In the genomic region with DNA sequence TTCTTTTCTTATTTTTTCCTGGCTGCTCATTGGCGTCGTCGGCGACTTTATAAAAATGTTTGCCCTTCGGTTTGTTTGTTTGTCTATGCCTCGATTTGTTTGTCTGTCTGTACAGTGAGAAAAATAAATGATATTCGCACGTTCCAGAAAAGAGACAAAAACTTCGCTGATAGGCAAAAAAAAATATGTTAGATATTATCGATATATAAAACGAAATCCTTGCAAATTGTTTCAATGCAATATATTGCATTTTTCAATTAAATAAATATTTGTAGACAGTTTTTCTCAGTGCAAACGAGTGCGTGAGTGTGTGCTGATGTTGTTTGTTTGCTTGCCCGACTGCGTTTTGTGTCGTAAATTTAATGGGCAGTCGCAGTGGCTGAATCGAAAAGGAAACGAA, we compare ENCODE assay signal across 1 fruit fly cellular context.
TF ChIP-seq lines count a peak whose summit lies in the region.

No protein-coding gene starts in this region.

TF ChIP-seq in whole organism, embryonic, 481 proteins besides CTCF, POLR2A, EP300 and RAD21 (continued from another document and continues in another):
- TF ChIP-seq GATAe (GFP tag; conservative IDR thresholded peaks at IDR 0.05; lab: Robert Waterston, UW) (no peak), p53 (GFP tag; optimal IDR thresholded peaks at IDR 0.05; lab: Kevin White, UChicago) (peak; percentile 9), CG9817 (tag; optimal IDR thresholded peaks at IDR 0.05; lab: Kevin White, UChicago) (peak; percentile 42), CG13624 (GFP tag; optimal IDR thresholded peaks at IDR 0.05; lab: Kevin White, UChicago) (peak; percentile 34), CG10274 (GFP tag; optimal IDR thresholded peaks at IDR 0.05; lab: Kevin White, UChicago) (no peak), CG17385 (GFP tag; optimal IDR thresholded peaks at IDR 0.05; lab: Kevin White, UChicago) (peak; percentile 45), lbe (GFP tag; optimal IDR thresholded peaks at IDR 0.05; lab: Kevin White, UChicago) (no peak), CG2129 (GFP tag; IDR thresholded peaks at IDR 0.05; lab: Robert Waterston, UW; ENCODE audit: partially characterized antibody) (no peak), CG6791 (GFP tag; IDR thresholded peaks at IDR 0.05; lab: Robert Waterston, UW; ENCODE audit: partially characterized antibody) (no peak), gfzf (GFP tag; optimal IDR thresholded peaks at IDR 0.05; lab: Kevin White, UChicago) (no peak), Dll (GFP tag; IDR thresholded peaks at IDR 0.05; lab: Robert Waterston, UW; ENCODE audit: partially characterized antibody) (no peak), ssp (GFP tag; IDR thresholded peaks at IDR 0.05; lab: Robert Waterston, UW) (no peak), fru (optimal IDR thresholded peaks at IDR 0.05; lab: Kevin White, UChicago) (no peak), dati (GFP tag; IDR thresholded peaks at IDR 0.05; lab: Robert Waterston, UW) (no peak), CG13287 (GFP tag; IDR thresholded peaks at IDR 0.05; lab: Robert Waterston, UW; ENCODE audit: partially characterized antibody) (no peak), CG1832 (GFP tag; optimal IDR thresholded peaks at IDR 0.05; lab: Kevin White, UChicago) (no peak), h (optimal IDR thresholded peaks at IDR 0.05; lab: Kevin White, UChicago) (no peak), CG12391 (tag; optimal IDR thresholded peaks at IDR 0.05; lab: Kevin White, UChicago) (peak; percentile 78), CG12236 (GFP tag; optimal IDR thresholded peaks at IDR 0.05; lab: Kevin White, UChicago) (peak; percentile 21), grn (GFP tag; optimal IDR thresholded peaks at IDR 0.05; lab: Kevin White, UChicago) (no peak), CG16813 (GFP tag; IDR thresholded peaks at IDR 0.05; lab: Robert Waterston, UW; ENCODE audit: partially characterized antibody) (no peak), hbn (GFP tag; IDR thresholded peaks at IDR 0.05; lab: Robert Waterston, UW; ENCODE audit: partially characterized antibody) (no peak), CG15011 (GFP tag; optimal IDR thresholded peaks at IDR 0.05; lab: Kevin White, UChicago) (peak; percentile 33), CG11504 (tag; optimal IDR thresholded peaks at IDR 0.05; lab: Kevin White, UChicago) (peak; percentile 70), org-1 (GFP tag; optimal IDR thresholded peaks at IDR 0.05; lab: Kevin White, UChicago) (peak; percentile 45), CG11247 (GFP tag; IDR thresholded peaks at IDR 0.05; lab: Robert Waterston, UW) (no peak), Awh (GFP tag; IDR thresholded peaks at IDR 0.05; lab: Robert Waterston, UW) (0 out of 2 replicates have a peak, but pooled peaks have one; percentile 28), NC2β (GFP tag; optimal IDR thresholded peaks at IDR 0.05; lab: Kevin White, UChicago) (peak; percentile 40), Six4 (GFP tag; optimal IDR thresholded peaks at IDR 0.05; lab: Kevin White, UChicago) (peak; percentile 41), Poxn (GFP tag; IDR thresholded peaks at IDR 0.05; lab: Robert Waterston, UW) (no peak), CG10979 (tag; optimal IDR thresholded peaks at IDR 0.05; lab: Kevin White, UChicago) (peak; percentile 84), CG16863 (GFP tag; optimal IDR thresholded peaks at IDR 0.05; lab: Kevin White, UChicago) (peak; percentile 27), Hr78 (GFP tag; optimal IDR thresholded peaks at IDR 0.05; lab: Kevin White, UChicago) (no peak), CG6254 (GFP tag; optimal IDR thresholded peaks at IDR 0.05; lab: Kevin White, UChicago) (peak; percentile 55), CG1792 (GFP tag; optimal IDR thresholded peaks at IDR 0.05; lab: Kevin White, UChicago) (no peak), CG15073 (GFP tag; optimal IDR thresholded peaks at IDR 0.05; lab: Kevin White, UChicago) (no peak), crp (GFP tag; optimal IDR thresholded peaks at IDR 0.05; lab: Kevin White, UChicago) (no peak), caup (GFP tag; optimal IDR thresholded peaks at IDR 0.05; lab: Kevin White, UChicago; ENCODE audit: severe bottlenecking) (peak; percentile 30), CG12155 (GFP tag; optimal IDR thresholded peaks at IDR 0.05; lab: Kevin White, UChicago) (peak; percentile 36), CG12769 (tag; optimal IDR thresholded peaks at IDR 0.05; lab: Kevin White, UChicago) (peak; percentile 1), Oli (tag; optimal IDR thresholded peaks at IDR 0.05; lab: Kevin White, UChicago) (peak; percentile 61), Lim3 (GFP tag; IDR thresholded peaks at IDR 0.05; lab: Robert Waterston, UW) (no peak), ase (GFP tag; IDR thresholded peaks at IDR 0.05; lab: Robert Waterston, UW) (no peak), sob (GFP tag; IDR thresholded peaks at IDR 0.05; lab: Robert Waterston, UW) (peak; percentile 22; the same call in 1 of the 2 replicates), gcm2 (GFP tag; optimal IDR thresholded peaks at IDR 0.05; lab: Kevin White, UChicago) (peak; percentile 12), CoRest (tag; optimal IDR thresholded peaks at IDR 0.05; lab: Kevin White, UChicago) (peak; percentile 71), Jarid2 (GFP tag; optimal IDR thresholded peaks at IDR 0.05; lab: Kevin White, UChicago) (no peak), ash1 (GFP tag; optimal IDR thresholded peaks at IDR 0.05; lab: Kevin White, UChicago) (no peak), lola (GFP tag; optimal IDR thresholded peaks at IDR 0.05; lab: Kevin White, UChicago) (peak in 1 of 3 experiments; percentile 85), YL-1 (GFP tag; optimal IDR thresholded peaks at IDR 0.05; lab: Kevin White, UChicago) (no peak), sens (GFP tag; lab: Kevin White, UChicago) (peak; percentile 95), cad (GFP tag; optimal IDR thresholded peaks at IDR 0.05; lab: Kevin White, UChicago) (no peak), CG7928 (GFP tag; optimal IDR thresholded peaks at IDR 0.05; lab: Kevin White, UChicago) (no peak), Ptx1 (GFP tag; IDR thresholded peaks at IDR 0.05; lab: Robert Waterston, UW) (0 out of 2 replicates have a peak, but pooled peaks have one; percentile 24), eyg (GFP tag; optimal IDR thresholded peaks at IDR 0.05; lab: Kevin White, UChicago) (no peak), psq (GFP tag; optimal IDR thresholded peaks at IDR 0.05; lab: Kevin White, UChicago) (no peak), CG4730 (GFP tag; IDR thresholded peaks at IDR 0.05; lab: Robert Waterston, UW) (no peak), CG6654 (GFP tag; optimal IDR thresholded peaks at IDR 0.05; lab: Kevin White, UChicago) (no peak), amos (GFP tag; IDR thresholded peaks at IDR 0.05; lab: Robert Waterston, UW; ENCODE audit: partially characterized antibody) (no peak), HLH3B (GFP tag; IDR thresholded peaks at IDR 0.05; lab: Robert Waterston, UW) (peak; percentile 53; the same call in 1 of the 2 replicates), tin (GFP tag; optimal IDR thresholded peaks at IDR 0.05; lab: Kevin White, UChicago) (peak; percentile 71), CG3065 (GFP tag; optimal IDR thresholded peaks at IDR 0.05; lab: Kevin White, UChicago) (no peak), nom (GFP tag; optimal IDR thresholded peaks at IDR 0.05; lab: Kevin White, UChicago) (no peak), br (optimal IDR thresholded peaks at IDR 0.05; lab: Kevin White, UChicago) (no peak), dmrt11E (tag; optimal IDR thresholded peaks at IDR 0.05; lab: Kevin White, UChicago) (peak; percentile 90), Mad (GFP tag; optimal IDR thresholded peaks at IDR 0.05; lab: Kevin White, UChicago) (peak; percentile 46), ewg (GFP tag; optimal IDR thresholded peaks at IDR 0.05; lab: Kevin White, UChicago) (no peak), Fer1 (GFP tag; optimal IDR thresholded peaks at IDR 0.05; lab: Kevin White, UChicago) (peak; percentile 52), CG10366 (GFP tag; IDR thresholded peaks at IDR 0.05; lab: Robert Waterston, UW) (peak; percentile 22; the same call in 1 of the 2 replicates), knrl (GFP tag; IDR thresholded peaks at IDR 0.05; lab: Robert Waterston, UW; ENCODE audit: partially characterized antibody) (no peak), CG3995 (GFP tag; optimal IDR thresholded peaks at IDR 0.05; lab: Kevin White, UChicago) (no peak), CG1024 (GFP tag; IDR thresholded peaks at IDR 0.05; lab: Robert Waterston, UW) (no peak), CG10267 (tag; optimal IDR thresholded peaks at IDR 0.05; lab: Kevin White, UChicago) (peak; percentile 80), sqz (GFP tag; optimal IDR thresholded peaks at IDR 0.05; lab: Kevin White, UChicago) (peak; percentile 52), sna (GFP tag; IDR thresholded peaks at IDR 0.05; lab: Robert Waterston, UW; ENCODE audit: partially characterized antibody) (no peak), CG11560 (tag; IDR thresholded peaks at IDR 0.05; lab: Robert Waterston, UW) (no peak), CG32767 (GFP tag; IDR thresholded peaks at IDR 0.05; lab: Robert Waterston, UW) (no peak), Hr51 (GFP tag; optimal IDR thresholded peaks at IDR 0.05; lab: Kevin White, UChicago) (peak; percentile 23 to 51), nau (GFP tag; optimal IDR thresholded peaks at IDR 0.05; lab: Kevin White, UChicago) (no peak), inv (GFP tag; IDR thresholded peaks at IDR 0.05; lab: Robert Waterston, UW; ENCODE audit: partially characterized antibody) (no peak), Doc2 (GFP tag; IDR thresholded peaks at IDR 0.05; lab: Robert Waterston, UW) (no peak), Usf (GFP tag; optimal IDR thresholded peaks at IDR 0.05; lab: Kevin White, UChicago) (no peak), sug (tag; optimal IDR thresholded peaks at IDR 0.05; lab: Kevin White, UChicago) (no peak), stc (GFP tag; IDR thresholded peaks at IDR 0.05; lab: Robert Waterston, UW) (no peak), CG2202 (tag; optimal IDR thresholded peaks at IDR 0.05; lab: Kevin White, UChicago) (peak; percentile 68), CG1233 (GFP tag; optimal IDR thresholded peaks at IDR 0.05; lab: Kevin White, UChicago) (peak; percentile 66), grau (tag; optimal IDR thresholded peaks at IDR 0.05; lab: Kevin White, UChicago) (peak; percentile 60), trh (GFP tag; optimal IDR thresholded peaks at IDR 0.05; lab: Kevin White, UChicago) (peak; percentile 38), CG34224 (GFP tag; IDR thresholded peaks at IDR 0.05; lab: Robert Waterston, UW; ENCODE audit: partially characterized antibody) (no peak), MTF-1 (GFP tag; optimal IDR thresholded peaks at IDR 0.05; lab: Kevin White, UChicago; ENCODE audit: borderline replicate concordance) (peak; percentile 47), bsh (GFP tag; optimal IDR thresholded peaks at IDR 0.05; lab: Kevin White, UChicago) (peak in 1 of 2 experiments; percentile 75), ara (GFP tag; IDR thresholded peaks at IDR 0.05; lab: Robert Waterston, UW) (peak; percentile 76; the same call in 1 of the 2 replicates), mld (GFP tag; IDR thresholded peaks at IDR 0.05; lab: Robert Waterston, UW; ENCODE audit: partially characterized antibody) (no peak), NC2α (GFP tag; optimal IDR thresholded peaks at IDR 0.05; lab: Kevin White, UChicago) (no peak), bigmax (GFP tag; optimal IDR thresholded peaks at IDR 0.05; lab: Kevin White, UChicago) (no peak), ato (GFP tag; IDR thresholded peaks at IDR 0.05; lab: Robert Waterston, UW; ENCODE audit: partially characterized antibody) (no peak), Rfx (GFP tag; IDR thresholded peaks at IDR 0.05; lab: Robert Waterston, UW) (0 out of 2 replicates have a peak, but pooled peaks have one; percentile 28), eve (GFP tag; optimal IDR thresholded peaks at IDR 0.05; lab: Kevin White, UChicago) (no peak), Max (GFP tag; optimal IDR thresholded peaks at IDR 0.05; lab: Kevin White, UChicago) (peak; percentile 36), danr (GFP tag; IDR thresholded peaks at IDR 0.05; lab: Robert Waterston, UW) (no peak), CG34376 (GFP tag; optimal IDR thresholded peaks at IDR 0.05; lab: Kevin White, UChicago) (no peak), CG30431 (GFP tag; optimal IDR thresholded peaks at IDR 0.05; lab: Kevin White, UChicago) (peak; percentile 53), E2f1 (GFP tag; IDR thresholded peaks at IDR 0.05; lab: Robert Waterston, UW) (no peak), Scr (GFP tag; IDR thresholded peaks at IDR 0.05; lab: Robert Waterston, UW; ENCODE audit: partially characterized antibody) (no peak), CG17912 (GFP tag; optimal IDR thresholded peaks at IDR 0.05; lab: Kevin White, UChicago) (no peak), CG10431 (GFP tag; optimal IDR thresholded peaks at IDR 0.05; lab: Kevin White, UChicago) (no peak), CG17612 (GFP tag; IDR thresholded peaks at IDR 0.05; lab: Robert Waterston, UW) (no peak), CG6683 (GFP tag; optimal IDR thresholded peaks at IDR 0.05; lab: Kevin White, UChicago) (peak; percentile 1), CG6854 (GFP tag; optimal IDR thresholded peaks at IDR 0.05; lab: Kevin White, UChicago) (peak; percentile 27), kni (GFP tag; optimal IDR thresholded peaks at IDR 0.05; lab: Kevin White, UChicago) (no peak), CG4360 (GFP tag; IDR thresholded peaks at IDR 0.05; lab: Robert Waterston, UW) (no peak), CG34422 (GFP tag; IDR thresholded peaks at IDR 0.05; lab: Robert Waterston, UW) (peak; percentile 66; the same call in 1 of the 3 replicates), E2f2 (GFP tag; IDR thresholded peaks at IDR 0.05; lab: Robert Waterston, UW) (no peak), CG2875 (GFP tag; optimal IDR thresholded peaks at IDR 0.05; lab: Kevin White, UChicago) (peak; percentile 48), D (optimal IDR thresholded peaks at IDR 0.05; lab: Kevin White, UChicago) (no peak), D (GFP tag; optimal IDR thresholded peaks at IDR 0.05; lab: Kevin White, UChicago) (peak; percentile 77), CG31224 (GFP tag; IDR thresholded peaks at IDR 0.05; lab: Robert Waterston, UW) (no peak), CG11085 (GFP tag; IDR thresholded peaks at IDR 0.05; lab: Robert Waterston, UW) (no peak), Dfd (GFP tag; optimal IDR thresholded peaks at IDR 0.05; lab: Kevin White, UChicago) (no peak), disco-r (GFP tag; optimal IDR thresholded peaks at IDR 0.05; lab: Kevin White, UChicago) (no peak), Hand (GFP tag; optimal IDR thresholded peaks at IDR 0.05; lab: Kevin White, UChicago) (no peak), Abd-B (GFP tag; optimal IDR thresholded peaks at IDR 0.05; lab: Kevin White, UChicago) (peak; percentile 61), CG11723 (GFP tag; optimal IDR thresholded peaks at IDR 0.05; lab: Kevin White, UChicago) (no peak), Kr (GFP tag; optimal IDR thresholded peaks at IDR 0.05; lab: Kevin White, UChicago) (peak; percentile 59), Nf-YB (GFP tag; optimal IDR thresholded peaks at IDR 0.05; lab: Kevin White, UChicago) (peak; percentile 56), CG16779 (GFP tag; IDR thresholded peaks at IDR 0.05; lab: Robert Waterston, UW) (no peak), ind (GFP tag; optimal IDR thresholded peaks at IDR 0.05; lab: Kevin White, UChicago) (peak; percentile 35)
